Worm (Caenorhabditis elegans) whole organism, L4 larva: ENCODE data around the gene ZK546.4.
"Not testable (repeated sequence)": the region's sequence is repeated elsewhere in the genome, so short reads cannot be mapped to it uniquely, and the experiment has no call there.

ENCODE experiments used
- F26F4.8 ChIP-seq: fragments of 200-800 bp; sonication (Bioruptor generic); conservative IDR thresholded peaks from 2 replicates; pipeline ENCODE4 v1.3.6; 2022; ENCODE audit warnings: missing genetic modification characterization, missing compliant biosample characterization
- F37D6.2 ChIP-seq: sonication (generic microtip); optimal IDR thresholded peaks from 2 replicates; lab custom pipeline; 2016; ENCODE audit warnings: mild to moderate bottlenecking, missing genetic modification characterization, missing compliant biosample characterization
- T26A8.4 ChIP-seq: fragments of 200-800 bp; sonication (Bioruptor generic); IDR thresholded peaks from 2 replicates; pipeline ENCODE4 v1.3.6; 2022; ENCODE audit warnings: missing genetic modification characterization, missing compliant biosample characterization
- Y75B8A.6 ChIP-seq: fragments of 200-800 bp; sonication (Bioruptor generic); IDR thresholded peaks from 2 replicates; pipeline ENCODE4 v1.3.6; 2022; ENCODE audit warnings: missing genetic modification reagents, missing genetic modification characterization, missing compliant biosample characterization
- aly-2 ChIP-seq: sonication (generic microtip); optimal IDR thresholded peaks from 2 replicates; lab custom pipeline; 2018; ENCODE audit warnings: missing biosample characterization, missing genetic modification characterization
- arid-1 ChIP-seq: fragments of 200-800 bp; sonication (Bioruptor generic); conservative IDR thresholded peaks from 2 replicates; pipeline ENCODE4 v1.3.6; 2022; ENCODE audit warnings: missing genetic modification reagents, missing genetic modification characterization, missing compliant biosample characterization
- ceh-20 ChIP-seq: fragments of 200-800 bp; sonication (Bioruptor generic); IDR thresholded peaks from 2 replicates; pipeline ENCODE4 v1.3.6; 2022; ENCODE audit warnings: missing genetic modification reagents, missing genetic modification characterization, missing compliant biosample characterization
- ces-1 ChIP-seq: fragments of 150-350 bp; sonication (generic microtip); optimal IDR thresholded peaks from 4 replicates; lab custom pipeline; 2014; ENCODE audit warnings: missing biosample characterization, missing genetic modification reagents, missing genetic modification characterization
- daf-12 ChIP-seq: fragments of 150-350 bp; optimal IDR thresholded peaks from 2 replicates; lab custom pipeline; 2014; ENCODE audit warnings: missing biosample characterization, missing genetic modification reagents, missing genetic modification characterization
- dmd-6 ChIP-seq: fragments of 200-800 bp; sonication (Bioruptor generic); IDR thresholded peaks from 2 replicates; pipeline ENCODE4 v1.3.6; 2022; ENCODE audit warnings: missing genetic modification reagents, missing genetic modification characterization, missing compliant biosample characterization
- dmd-8 ChIP-seq: fragments of 200-800 bp; sonication (Bioruptor generic); IDR thresholded peaks from 2 replicates; pipeline ENCODE4 v1.3.6; 2022; ENCODE audit warnings: missing genetic modification characterization, missing compliant biosample characterization
- dmd-9 ChIP-seq: fragments of 200-800 bp; sonication (Bioruptor generic); IDR thresholded peaks from 2 replicates; pipeline ENCODE4 v1.3.6; 2022; ENCODE audit warnings: missing genetic modification reagents, missing genetic modification characterization, missing compliant biosample characterization
- dpl-1 ChIP-seq: fragments of 150-350 bp; optimal IDR thresholded peaks from 2 replicates; lab custom pipeline; 2014; ENCODE audit warnings: missing biosample characterization, missing genetic modification reagents, missing genetic modification characterization
- duxl-1 ChIP-seq: sonication (generic microtip); optimal IDR thresholded peaks from 2 replicates; lab custom pipeline; 2016; ENCODE audit warnings: mild to moderate bottlenecking, missing genetic modification characterization, moderate library complexity, missing compliant biosample characterization; ENCODE audit not compliant: poor library complexity
- dve-1 ChIP-seq: sonication (generic microtip); optimal IDR thresholded peaks from 2 replicates; lab custom pipeline; 2017; ENCODE audit warnings: antibody characterized with exemption, mild to moderate bottlenecking, missing genetic modification characterization, missing compliant biosample characterization; ENCODE audit not compliant: insufficient read depth
- egl-27 ChIP-seq: sonication (generic microtip); optimal IDR thresholded peaks from 3 replicates; lab custom pipeline; 2017; ENCODE audit warnings: missing biosample characterization, missing genetic modification reagents, missing genetic modification characterization
- fkh-10 ChIP-seq: fragments of 150-350 bp; optimal IDR thresholded peaks from 2 replicates; lab custom pipeline; 2014; ENCODE audit warnings: missing biosample characterization, missing genetic modification reagents, missing genetic modification characterization
- fos-1 ChIP-seq: fragments of 150-350 bp; optimal IDR thresholded peaks from 2 replicates; lab custom pipeline; 2014; ENCODE audit warnings: missing biosample characterization, missing genetic modification characterization
- gei-8 ChIP-seq: fragments of 200-800 bp; sonication (Bioruptor generic); optimal IDR thresholded peaks from 2 replicates; lab custom pipeline; 2018; ENCODE audit warnings: mild to moderate bottlenecking, missing genetic modification characterization, missing compliant biosample characterization
- hif-1 ChIP-seq, 2 experiments: sonication (generic microtip); optimal IDR thresholded peaks; 2 replicates each; lab custom pipeline; 2016 to 2017; ENCODE audit warnings: missing compliant biosample characterization in 2 of 2, missing genetic modification characterization in 2 of 2, missing genetic modification reagents in 2 of 2, missing genotype in 2 of 2, mild to moderate bottlenecking in 1 of 2
- hlh-30 ChIP-seq: sonication (generic microtip); optimal IDR thresholded peaks from 2 replicates; lab custom pipeline; 2017; ENCODE audit warnings: antibody characterized with exemption, mild to moderate bottlenecking, missing genetic modification characterization, missing compliant biosample characterization; ENCODE audit not compliant: insufficient read depth
- lim-7 ChIP-seq: fragments of 200-800 bp; sonication (Bioruptor generic); IDR thresholded peaks from 2 replicates; pipeline ENCODE4 v1.3.6; 2022; ENCODE audit warnings: missing genetic modification characterization, missing compliant biosample characterization
- lin-15B ChIP-seq: fragments of 150-350 bp; sonication (generic microtip); optimal IDR thresholded peaks from 3 replicates; lab custom pipeline; 2014; ENCODE audit warnings: missing biosample characterization, missing genetic modification characterization
- lin-38 ChIP-seq: fragments of 200-800 bp; sonication (Bioruptor generic); IDR thresholded peaks from 2 replicates; pipeline ENCODE4 v1.3.6; 2022; ENCODE audit warnings: missing genetic modification reagents, missing genetic modification characterization, missing compliant biosample characterization
- lir-3 ChIP-seq: sonication (generic microtip); optimal IDR thresholded peaks from 2 replicates; lab custom pipeline; 2016; ENCODE audit warnings: mild to moderate bottlenecking, missing genetic modification characterization, missing compliant biosample characterization
- lsy-2 ChIP-seq, 2 experiments: fragments of 150-350 bp in 1 of 2; sonication (generic microtip) in 1 of 2; optimal IDR thresholded peaks; 2 replicates each; lab custom pipeline; 2014 to 2017; ENCODE audit warnings: missing biosample characterization in 2 of 2, missing genetic modification characterization in 2 of 2
- madf-5 ChIP-seq, 2 experiments: fragments of 200-800 bp; sonication (Bioruptor generic); IDR thresholded peaks; 2 replicates each; pipeline ENCODE4 v1.3.6; 2022; ENCODE audit warnings: missing compliant biosample characterization in 2 of 2, missing genetic modification characterization in 2 of 2
- madf-9 ChIP-seq: fragments of 200-800 bp; sonication (Bioruptor generic); conservative IDR thresholded peaks from 2 replicates; pipeline ENCODE4 v1.3.6; 2022; ENCODE audit warnings: missing genetic modification reagents, missing genetic modification characterization, missing compliant biosample characterization
- mdl-1 ChIP-seq, 2 experiments: fragments of 150-350 bp in 1 of 2; sonication (generic microtip) in 1 of 2; optimal IDR thresholded peaks; 2 replicates each; lab custom pipeline; 2014 to 2017; ENCODE audit warnings: missing biosample characterization in 2 of 2, missing genetic modification characterization in 2 of 2
- mdt-29 ChIP-seq: fragments of 200-800 bp; sonication (Bioruptor generic); IDR thresholded peaks from 2 replicates; pipeline ENCODE4 v1.3.6; 2022; ENCODE audit warnings: missing genetic modification reagents, missing genetic modification characterization, missing compliant biosample characterization
- mes-2 ChIP-seq: sonication (generic microtip); optimal IDR thresholded peaks from 2 replicates; lab custom pipeline; 2016; ENCODE audit warnings: missing genotype, mild to moderate bottlenecking, missing genetic modification characterization, missing compliant biosample characterization; ENCODE audit not compliant: poor library complexity, severe bottlenecking
- mxl-3 ChIP-seq: fragments of 200-800 bp; sonication (Bioruptor generic); optimal IDR thresholded peaks from 2 replicates; lab custom pipeline; 2018; ENCODE audit warnings: mild to moderate bottlenecking, missing genetic modification characterization, missing compliant biosample characterization
- nhr-10 ChIP-seq: fragments of 150-350 bp; optimal IDR thresholded peaks from 2 replicates; lab custom pipeline; 2014; ENCODE audit warnings: missing biosample characterization, missing genetic modification characterization
- nhr-102 ChIP-seq: sonication (generic microtip); optimal IDR thresholded peaks from 2 replicates; lab custom pipeline; 2016; ENCODE audit warnings: mild to moderate bottlenecking, missing genetic modification characterization, moderate library complexity, missing compliant biosample characterization
- nhr-28 ChIP-seq: fragments of 150-350 bp; optimal IDR thresholded peaks from 2 replicates; lab custom pipeline; 2014; ENCODE audit warnings: missing biosample characterization, missing genetic modification characterization
- nhr-6 ChIP-seq: fragments of 150-350 bp; optimal IDR thresholded peaks from 2 replicates; lab custom pipeline; 2014; ENCODE audit warnings: missing biosample characterization, missing genetic modification characterization
- nhr-77 ChIP-seq: fragments of 150-350 bp; optimal IDR thresholded peaks from 2 replicates; lab custom pipeline; 2014; ENCODE audit warnings: missing biosample characterization, missing genetic modification characterization
- pha-4 ChIP-seq, 2 experiments: fragments of 150-350 bp in 1 of 2; fragments of 200-800 bp in 1 of 2; sonication (Bioruptor generic) in 1 of 2; IDR thresholded peaks in 1 of 2; optimal IDR thresholded peaks in 1 of 2; 2 replicates each; pipeline versions ENCODE4 v1.3.6 to Lab custom; 2014 to 2022; ENCODE audit warnings: missing genetic modification characterization in 2 of 2, missing genetic modification reagents in 2 of 2, missing biosample characterization in 1 of 2, missing compliant biosample characterization in 1 of 2
- pqm-1 ChIP-seq: sonication (generic microtip); optimal IDR thresholded peaks from 2 replicates; lab custom pipeline; 2017; ENCODE audit warnings: missing biosample characterization, missing genetic modification characterization
- set-16 ChIP-seq: fragments of 200-800 bp; sonication (Bioruptor generic); IDR thresholded peaks from 2 replicates; pipeline ENCODE4 v1.3.6; 2022; ENCODE audit warnings: missing genetic modification reagents, missing genetic modification characterization, missing compliant biosample characterization
- snpc-4 ChIP-seq: fragments of 150-350 bp; optimal IDR thresholded peaks from 2 replicates; lab custom pipeline; 2014; ENCODE audit warnings: missing biosample characterization, missing genetic modification characterization
- spr-3 ChIP-seq: fragments of 200-800 bp; sonication (Bioruptor generic); optimal IDR thresholded peaks from 2 replicates; lab custom pipeline; 2018; ENCODE audit warnings: mild to moderate bottlenecking, missing genetic modification characterization, missing compliant biosample characterization
- tra-1 ChIP-seq: fragments of 200-800 bp; sonication (Bioruptor generic); IDR thresholded peaks from 2 replicates; pipeline ENCODE4 v1.3.6; 2022; ENCODE audit warnings: missing genetic modification reagents, missing genetic modification characterization, missing compliant biosample characterization
- unc-130 ChIP-seq: sonication (generic microtip); optimal IDR thresholded peaks from 2 replicates; lab custom pipeline; 2016; ENCODE audit warnings: missing genetic modification reagents, missing genetic modification characterization, missing compliant biosample characterization
- unc-62 ChIP-seq, 3 experiments: fragments of 150-350 bp in 1 of 3; sonication (generic microtip); optimal IDR thresholded peaks in 2 of 3; peaks in 1 of 3; 1 replicate in 1 of 3; 2 replicates in 2 of 3; lab custom pipeline; 2014 to 2017; ENCODE audit warnings: missing biosample characterization in 3 of 3, missing genetic modification characterization in 3 of 3, missing genetic modification reagents in 3 of 3, missing genotype in 1 of 3
- zip-11 ChIP-seq: fragments of 200-800 bp; sonication (Bioruptor generic); IDR thresholded peaks from 2 replicates; pipeline ENCODE4 v1.3.6; 2022; ENCODE audit warnings: missing genetic modification characterization, missing compliant biosample characterization

ZK546.4 gene

ce11 chrII:4903696-4904095 is 34.1 kb upstream of the ZK546.4 start, which contains the start of gene sgt-1:
Gene sgt-1 (minus strand): TSS chrII:4903796.
- not testable (repeated sequence) for TF ChIP-seq ces-1; lim-7 (GFP tag; lab: Robert Waterston, UW); mdt-29

ce11 chrII:4904277-4904676 is 33.6 kb upstream of the ZK546.4 start:
- TF ChIP-seq madf-9 (GFP tag; lab: Robert Waterston, UW) (0 out of 2 replicates have a peak, but pooled peaks have one; percentile 42), hlh-30 (tag; lab: Kevin White, UChicago) (peak; percentile 89), T26A8.4 (GFP tag; lab: Robert Waterston, UW) (0 out of 2 replicates have a peak, but pooled peaks have one; percentile 37), ces-1 (peak; percentile 9), snpc-4 (tag; lab: Kevin White, UChicago) (peak; percentile 7), mes-2 (tag; lab: Kevin White, UChicago) (peak; percentile 79), fkh-10 (GFP tag; lab: Kevin White, UChicago) (peak; percentile 33), nhr-28 (tag; lab: Kevin White, UChicago) (peak; percentile 73), F37D6.2 (tag; lab: Kevin White, UChicago) (peak; percentile 40), tra-1 (GFP tag; lab: Robert Waterston, UW) (peak; percentile 45; the same call in 1 of the 2 replicates), mdt-29 (peak; percentile 58; the same call in 1 of the 2 replicates), lsy-2 (tag; optimal IDR thresholded peaks at IDR 0.05; lab: Kevin White, UChicago) (peak; percentile 16 to 84), dve-1 (tag; lab: Kevin White, UChicago) (peak; percentile 75), zip-11 (GFP tag; lab: Robert Waterston, UW) (no peak), madf-5 (GFP tag; IDR thresholded peaks at IDR 0.05; lab: Robert Waterston, UW) (no peak), dmd-8 (GFP tag; lab: Robert Waterston, UW) (no peak), pha-4 (GFP tag; IDR thresholded peaks at IDR 0.05; lab: Robert Waterston, UW) (peak; percentile 37; the same call in 1 of the 2 replicates), pha-4 (tag; optimal IDR thresholded peaks at IDR 0.05; lab: Kevin White, UChicago) (peak; percentile 23), egl-27 (tag; lab: Kevin White, UChicago) (no peak), aly-2 (no peak), dmd-9 (GFP tag; lab: Robert Waterston, UW) (no peak), mdl-1 (tag; optimal IDR thresholded peaks at IDR 0.05; lab: Kevin White, UChicago) (peak; percentile 37 to 86), duxl-1 (no peak), daf-12 (tag; lab: Kevin White, UChicago) (no peak), gei-8 (no peak), lir-3 (tag; lab: Kevin White, UChicago) (no peak), mxl-3 (peak; percentile 80), lin-15B (no peak), nhr-77 (tag; lab: Kevin White, UChicago) (peak; percentile 77), set-16 (GFP tag; lab: Robert Waterston, UW) (0 out of 2 replicates have a peak, but pooled peaks have one; percentile 11), spr-3 (no peak), F26F4.8 (GFP tag; lab: Robert Waterston, UW) (no peak), hif-1 (tag; optimal IDR thresholded peaks at IDR 0.05; lab: Kevin White, UChicago) (peak in 1 of 2 experiments; percentile 67), unc-130 (GFP tag; lab: Kevin White, UChicago) (peak; percentile 64), dmd-6 (GFP tag; lab: Robert Waterston, UW) (peak; percentile 66), pqm-1 (tag; lab: Kevin White, UChicago) (no peak), arid-1 (GFP tag; lab: Robert Waterston, UW) (peak; percentile 68; the same call in 1 of the 2 replicates), Y75B8A.6 (GFP tag; lab: Robert Waterston, UW) (no peak), ceh-20 (GFP tag; lab: Robert Waterston, UW) (peak; percentile 66; the same call in 1 of the 2 replicates), fos-1 (tag; lab: Kevin White, UChicago) (no peak), nhr-102 (peak; percentile 11), nhr-6 (tag; lab: Kevin White, UChicago) (peak; percentile 41), lin-38 (peak; percentile 74), unc-62 (GFP tag; optimal IDR thresholded peaks at IDR 0.05 in 1 of 2; lab: Kevin White, UChicago) (peak in 1 of 2 experiments; percentile 98), unc-62 (tag; optimal IDR thresholded peaks at IDR 0.05; lab: Kevin White, UChicago) (no peak), nhr-10 (tag; lab: Kevin White, UChicago) (no peak), dpl-1 (GFP tag; lab: Kevin White, UChicago) (peak; percentile 56)
